Fruit fly (Drosophila melanogaster) whole organism, embryonic: ENCODE results near the gene Argp.

Source experiments
- ATbp ChIP-seq: fragments of 200-800 bp; sonication (Bioruptor generic); optimal IDR thresholded peaks from 2 replicates; lab custom pipeline; 2017; ENCODE audit warnings: missing biosample characterization, mild to moderate bottlenecking, missing genetic modification characterization, missing genetic modification reagents
- Adf1 ChIP-seq: fragments of 200-800 bp; sonication (Bioruptor generic); IDR thresholded peaks from 2 replicates; pipeline ENCODE4 v1.3.6; 2022; ENCODE audit warnings: missing biosample characterization, missing genetic modification characterization
- Asciz ChIP-seq: fragments of 200-800 bp; sonication (Bioruptor generic); optimal IDR thresholded peaks from 2 replicates; lab custom pipeline; 2017; ENCODE audit warnings: missing biosample characterization, mild to moderate bottlenecking, missing genetic modification characterization, missing genetic modification reagents
- B-H2 ChIP-seq: fragments of 200-800 bp; sonication (Bioruptor generic); optimal IDR thresholded peaks from 2 replicates; lab custom pipeline; 2018; ENCODE audit warnings: missing biosample characterization, mild to moderate bottlenecking, missing genetic modification characterization
- CG11247 ChIP-seq: fragments of 200-800 bp; sonication (Bioruptor generic); IDR thresholded peaks from 2 replicates; pipeline ENCODE4 v1.3.6; 2022; ENCODE audit warnings: missing biosample characterization, missing genetic modification characterization
- CG11696 ChIP-seq: fragments of 200-800 bp; sonication (Bioruptor generic); IDR thresholded peaks from 2 replicates; pipeline ENCODE4 v1.3.6; 2022; ENCODE audit warnings: missing biosample characterization, missing genetic modification characterization
- CG12071 ChIP-seq: fragments of 200-800 bp; sonication (Bioruptor generic); optimal IDR thresholded peaks from 3 replicates; lab custom pipeline; 2018; ENCODE audit warnings: missing biosample characterization, mild to moderate bottlenecking, missing genetic modification characterization
- CG12104 ChIP-seq: fragments of 200-800 bp; sonication (Bioruptor generic); optimal IDR thresholded peaks from 3 replicates; lab custom pipeline; 2016; ENCODE audit warnings: missing biosample characterization, missing genetic modification characterization
- CG12299 ChIP-seq: fragments of 200-800 bp; sonication (Bioruptor generic); optimal IDR thresholded peaks from 2 replicates; lab custom pipeline; 2018; ENCODE audit warnings: missing biosample characterization, mild to moderate bottlenecking, missing genetic modification characterization
- CG12391 ChIP-seq: fragments of 200-800 bp; sonication (Bioruptor generic); optimal IDR thresholded peaks from 3 replicates; lab custom pipeline; 2018; ENCODE audit warnings: missing biosample characterization, mild to moderate bottlenecking, missing genetic modification characterization, moderate library complexity
- CG12744 ChIP-seq: fragments of 200-800 bp; sonication (Bioruptor generic); optimal IDR thresholded peaks from 2 replicates; lab custom pipeline; 2016; ENCODE audit warnings: missing biosample characterization, missing genetic modification characterization
- CG13296 ChIP-seq: fragments of 200-800 bp; sonication (Bioruptor generic); optimal IDR thresholded peaks from 3 replicates; lab custom pipeline; 2018; ENCODE audit warnings: missing biosample characterization, mild to moderate bottlenecking, missing genetic modification characterization
- CG14965 ChIP-seq: fragments of 200-800 bp; sonication (Bioruptor generic); optimal IDR thresholded peaks from 2 replicates; lab custom pipeline; 2016; ENCODE audit warnings: missing biosample characterization, missing genetic modification characterization, borderline replicate concordance
- CG1832 ChIP-seq: fragments of 200-800 bp; sonication (Bioruptor generic); optimal IDR thresholded peaks from 2 replicates; lab custom pipeline; 2017; ENCODE audit warnings: missing biosample characterization, mild to moderate bottlenecking, missing genetic modification characterization, inconsistent platforms
- CG18476 ChIP-seq: fragments of 200-800 bp; sonication (Bioruptor generic); optimal IDR thresholded peaks from 2 replicates; lab custom pipeline; 2016; ENCODE audit warnings: missing biosample characterization, mild to moderate bottlenecking, missing genetic modification characterization
- CG30403 ChIP-seq: fragments of 200-800 bp; sonication (Bioruptor generic); optimal IDR thresholded peaks from 3 replicates; lab custom pipeline; 2016; ENCODE audit warnings: missing biosample characterization, missing genetic modification characterization
- CG31441 ChIP-seq: fragments of 200-800 bp; sonication (Bioruptor generic); IDR thresholded peaks from 2 replicates; pipeline ENCODE4 v1.3.6; 2022; ENCODE audit warnings: missing biosample characterization, missing genetic modification characterization
- CG32767 ChIP-seq: fragments of 200-800 bp; sonication (Bioruptor generic); IDR thresholded peaks from 2 replicates; pipeline ENCODE4 v1.3.6; 2022; ENCODE audit warnings: missing biosample characterization, missing genetic modification characterization
- CG4282 ChIP-seq: fragments of 200-800 bp; sonication (Bioruptor generic); optimal IDR thresholded peaks from 2 replicates; lab custom pipeline; 2016; ENCODE audit warnings: missing biosample characterization, missing genetic modification characterization
- CG4707 ChIP-seq: fragments of 200-800 bp; sonication (Bioruptor generic); optimal IDR thresholded peaks from 2 replicates; lab custom pipeline; 2018; ENCODE audit warnings: missing biosample characterization, mild to moderate bottlenecking, missing genetic modification characterization, moderate library complexity
- CG6813 ChIP-seq: fragments of 200-800 bp; sonication (Bioruptor generic); optimal IDR thresholded peaks from 2 replicates; lab custom pipeline; 2017; ENCODE audit warnings: missing biosample characterization, missing genetic modification characterization, mild to moderate bottlenecking, moderate library complexity, missing genetic modification reagents
- CG6854 ChIP-seq: fragments of 200-800 bp; sonication (Bioruptor generic); optimal IDR thresholded peaks from 3 replicates; lab custom pipeline; 2017; ENCODE audit warnings: missing biosample characterization, mild to moderate bottlenecking, missing genetic modification characterization
- CG8089 ChIP-seq: fragments of 200-800 bp; sonication (Bioruptor generic); optimal IDR thresholded peaks from 3 replicates; lab custom pipeline; 2016; ENCODE audit warnings: missing biosample characterization, missing genetic modification characterization
- CG8388 ChIP-seq: fragments of 200-800 bp; sonication (Bioruptor generic); optimal IDR thresholded peaks from 2 replicates; lab custom pipeline; 2019; ENCODE audit warnings: missing biosample characterization, mild to moderate bottlenecking, missing genetic modification characterization, moderate library complexity
- CG9609 ChIP-seq: fragments of 200-800 bp; sonication (Bioruptor generic); optimal IDR thresholded peaks from 3 replicates; lab custom pipeline; 2016; ENCODE audit warnings: missing biosample characterization, missing genetic modification characterization
- CG9817 ChIP-seq: fragments of 200-800 bp; sonication (Bioruptor generic); optimal IDR thresholded peaks from 2 replicates; lab custom pipeline; 2018; ENCODE audit warnings: missing biosample characterization, mild to moderate bottlenecking, missing genetic modification characterization, moderate library complexity
- D ChIP-seq, 2 experiments: fragments of 200-800 bp in 1 of 2; fragments of >200 bp in 1 of 2; sonication (Bioruptor generic) in 1 of 2; optimal IDR thresholded peaks; 2 replicates in 1 of 2; 3 replicates in 1 of 2; lab custom pipeline; 2017; ENCODE audit warnings: mild to moderate bottlenecking in 1 of 2, missing biosample characterization in 1 of 2, missing genetic modification characterization in 1 of 2, missing genetic modification reagents in 1 of 2
- Dad ChIP-seq: fragments of 200-800 bp; sonication (Bioruptor generic); optimal IDR thresholded peaks from 3 replicates; lab custom pipeline; 2016; ENCODE audit warnings: missing biosample characterization, missing genetic modification characterization
- E2f2 ChIP-seq: fragments of 200-800 bp; sonication (Bioruptor generic); IDR thresholded peaks from 2 replicates; pipeline ENCODE4 v1.3.6; 2022; ENCODE audit warnings: missing biosample characterization, missing genetic modification characterization
- H2.0 ChIP-seq: fragments of 200-800 bp; sonication (Bioruptor generic); IDR thresholded peaks from 2 replicates; pipeline ENCODE4 v1.3.6; 2022; ENCODE audit warnings: missing biosample characterization, missing genetic modification characterization
- HmgZ ChIP-seq: fragments of 200-800 bp; sonication (Bioruptor generic); optimal IDR thresholded peaks from 2 replicates; lab custom pipeline; 2018; ENCODE audit warnings: missing biosample characterization, mild to moderate bottlenecking, missing genetic modification characterization
- MBD-R2 ChIP-seq: fragments of 200-800 bp; sonication (Bioruptor generic); IDR thresholded peaks from 2 replicates; pipeline ENCODE4 v1.3.6; 2022; ENCODE audit warnings: missing biosample characterization, missing genetic modification characterization
- Pdp1 ChIP-seq, 2 experiments: fragments of 200-800 bp; sonication (Bioruptor generic); optimal IDR thresholded peaks; 3 replicates each; lab custom pipeline; 2016; ENCODE audit warnings: missing biosample characterization in 2 of 2, missing genetic modification characterization in 2 of 2, mild to moderate bottlenecking in 1 of 2, moderate library complexity in 1 of 2
- Sry-δ ChIP-seq: fragments of 200-800 bp; sonication (Bioruptor generic); optimal IDR thresholded peaks from 2 replicates; lab custom pipeline; 2016; ENCODE audit warnings: missing biosample characterization, missing genetic modification characterization
- ase ChIP-seq: fragments of 200-800 bp; sonication (Bioruptor generic); IDR thresholded peaks from 3 replicates; pipeline ENCODE4 v1.3.6; 2022; ENCODE audit warnings: missing biosample characterization, missing genetic modification characterization
- cato ChIP-seq: fragments of 200-800 bp; sonication (Bioruptor generic); optimal IDR thresholded peaks from 2 replicates; lab custom pipeline; 2016; ENCODE audit warnings: missing biosample characterization, missing genetic modification characterization, borderline replicate concordance
- chn ChIP-seq: fragments of 200-800 bp; sonication (Bioruptor generic); optimal IDR thresholded peaks from 2 replicates; lab custom pipeline; 2016; ENCODE audit warnings: missing biosample characterization, missing genetic modification characterization
- corto ChIP-seq: fragments of 200-800 bp; sonication (Bioruptor generic); optimal IDR thresholded peaks from 2 replicates; lab custom pipeline; 2016; ENCODE audit warnings: missing biosample characterization, mild to moderate bottlenecking, missing genetic modification characterization, moderate library complexity
- fd64A ChIP-seq: fragments of 200-800 bp; sonication (Bioruptor generic); optimal IDR thresholded peaks from 3 replicates; lab custom pipeline; 2018; ENCODE audit warnings: missing biosample characterization, mild to moderate bottlenecking, missing genetic modification characterization
- fru ChIP-seq: fragments of >200 bp; optimal IDR thresholded peaks from 2 replicates; lab custom pipeline; 2017
- gcm2 ChIP-seq: fragments of 200-800 bp; sonication (Bioruptor generic); optimal IDR thresholded peaks from 2 replicates; lab custom pipeline; 2016; ENCODE audit warnings: missing biosample characterization, missing genetic modification characterization
- peb ChIP-seq: fragments of 200-800 bp; sonication (Bioruptor generic); IDR thresholded peaks from 2 replicates; pipeline ENCODE4 v1.3.6; 2022; ENCODE audit warnings: missing biosample characterization, missing genetic modification characterization
- sens-2 ChIP-seq: fragments of 200-800 bp; sonication (Bioruptor generic); IDR thresholded peaks from 2 replicates; pipeline ENCODE4 v1.3.6; 2022; ENCODE audit warnings: missing biosample characterization, missing genetic modification characterization
- ssp ChIP-seq: fragments of 200-800 bp; sonication (Bioruptor generic); IDR thresholded peaks from 2 replicates; pipeline ENCODE4 v1.3.6; 2022; ENCODE audit warnings: missing biosample characterization, missing genetic modification characterization
- tin ChIP-seq: fragments of 200-800 bp; sonication (Bioruptor generic); optimal IDR thresholded peaks from 3 replicates; lab custom pipeline; 2016; ENCODE audit warnings: missing biosample characterization, missing genetic modification characterization
- vvl ChIP-seq: fragments of 200-800 bp; sonication (Bioruptor generic); IDR thresholded peaks from 2 replicates; pipeline ENCODE4 v1.3.6; 2022; ENCODE audit warnings: missing biosample characterization, missing genetic modification characterization
- z ChIP-seq: fragments of 200-800 bp; sonication (Bioruptor generic); IDR thresholded peaks from 3 replicates; pipeline ENCODE4 v1.3.6; 2022; ENCODE audit warnings: missing biosample characterization, missing genetic modification characterization
- zf30C ChIP-seq: fragments of 200-800 bp; sonication (Bioruptor generic); optimal IDR thresholded peaks from 3 replicates; lab custom pipeline; 2018; ENCODE audit warnings: missing biosample characterization, mild to moderate bottlenecking, missing genetic modification characterization

Gene Argp

dm6 chr3R:13686371-13687211, 23.1 kb downstream of the Argp start, which contains the start of gene omd (continued):
- no peak for TF ChIP-seq CG11696 (GFP tag; lab: Robert Waterston, UW)
- TF ChIP-seq z (GFP tag; lab: Robert Waterston, UW): 0 out of 3 replicates have a peak, but pooled peaks have one; percentile 24
- peak; percentile 6 for TF ChIP-seq tin (GFP tag; lab: Kevin White, UChicago)
- peak; percentile 17 for TF ChIP-seq CG9817
- TF ChIP-seq fru (lab: Kevin White, UChicago): no peak
- TF ChIP-seq Sry-δ (GFP tag; lab: Kevin White, UChicago): peak; percentile 16
- peak; percentile 17 for TF ChIP-seq CG9609 (GFP tag; lab: Kevin White, UChicago)
- TF ChIP-seq CG12391 (tag; lab: Kevin White, UChicago): peak; percentile 37
- peak; percentile 18 for TF ChIP-seq CG12104 (GFP tag; lab: Kevin White, UChicago)
- TF ChIP-seq CG12744: peak; percentile 14
- peak; percentile 43 to 83 for TF ChIP-seq Pdp1 (GFP tag; optimal IDR thresholded peaks at IDR 0.05; lab: Kevin White, UChicago)
- TF ChIP-seq Adf1: peak; percentile 51; the same call in 1 of the 2 replicates
- peak; percentile 69 for TF ChIP-seq fd64A
- TF ChIP-seq ATbp (GFP tag; lab: Kevin White, UChicago): peak; percentile 89
- TF ChIP-seq E2f2 (GFP tag; lab: Robert Waterston, UW): 0 out of 2 replicates have a peak, but pooled peaks have one; percentile 18
- TF ChIP-seq CG8089 (GFP tag; lab: Kevin White, UChicago): peak; percentile 37
- TF ChIP-seq Dad (GFP tag; lab: Kevin White, UChicago): peak; percentile 22
- peak; percentile 85 for TF ChIP-seq CG6813
- TF ChIP-seq peb (GFP tag; lab: Robert Waterston, UW): peak; percentile 18
- TF ChIP-seq CG12071 (GFP tag; lab: Kevin White, UChicago): no peak
- TF ChIP-seq Asciz: peak; percentile 66
- peak; percentile 69 for TF ChIP-seq CG4707
- peak; percentile 64 for TF ChIP-seq vvl (GFP tag; lab: Robert Waterston, UW)
- TF ChIP-seq CG31441 (GFP tag; lab: Robert Waterston, UW): no peak
- TF ChIP-seq B-H2 (GFP tag; lab: Kevin White, UChicago): peak; percentile 34
- 0 out of 3 replicates have a peak, but pooled peaks have one; percentile 12 for TF ChIP-seq ase (GFP tag; lab: Robert Waterston, UW)
- peak; percentile 18; the same call in 1 of the 2 replicates for TF ChIP-seq ssp
- TF ChIP-seq corto: no peak
- TF ChIP-seq CG12299 (tag; lab: Kevin White, UChicago): peak; percentile 42
- peak; percentile 16 for TF ChIP-seq CG8388 (GFP tag; lab: Kevin White, UChicago)
- TF ChIP-seq gcm2: peak; percentile 56
- no peak for TF ChIP-seq D (optimal IDR thresholded peaks at IDR 0.05; lab: Kevin White, UChicago)
- TF ChIP-seq D (GFP tag; optimal IDR thresholded peaks at IDR 0.05; lab: Kevin White, UChicago): peak; percentile 66
- TF ChIP-seq H2.0 (GFP tag; lab: Robert Waterston, UW): 0 out of 2 replicates have a peak, but pooled peaks have one; percentile 28
- peak; percentile 47; the same call in 1 of the 2 replicates for TF ChIP-seq CG32767 (GFP tag; lab: Robert Waterston, UW)
- TF ChIP-seq CG18476: peak; percentile 5
- TF ChIP-seq CG1832 (GFP tag; lab: Kevin White, UChicago): no peak
- TF ChIP-seq CG30403: peak; percentile 9
- TF ChIP-seq HmgZ (tag; lab: Kevin White, UChicago): peak; percentile 71
- peak; percentile 81 for TF ChIP-seq zf30C (GFP tag; lab: Kevin White, UChicago)
- peak; percentile 43 for TF ChIP-seq chn (GFP tag; lab: Kevin White, UChicago)
- 0 out of 2 replicates have a peak, but pooled peaks have one; percentile 30 for TF ChIP-seq sens-2
- TF ChIP-seq CG13296: peak; percentile 75
- TF ChIP-seq MBD-R2 (GFP tag; lab: Robert Waterston, UW): peak; percentile 37; the same call in 1 of the 2 replicates
- TF ChIP-seq CG4282 (GFP tag; lab: Kevin White, UChicago): no peak
- peak; percentile 72 for TF ChIP-seq CG6854 (GFP tag; lab: Kevin White, UChicago)
- peak; percentile 52 for TF ChIP-seq CG14965 (GFP tag; lab: Kevin White, UChicago)
- TF ChIP-seq cato (GFP tag; lab: Kevin White, UChicago): peak; percentile 33
- TF ChIP-seq CG11247 (GFP tag; lab: Robert Waterston, UW): peak; percentile 74
